Fruit fly (Drosophila melanogaster): Measurements from ENCODE around the gene IntS14.

- TF ChIP-seq CG8478 (optimal IDR thresholded peaks at IDR 0.05): no peak
- TF ChIP-seq usp (GFP tag; optimal IDR thresholded peaks at IDR 0.05): no peak
Measured at dm6 chr2L:1201396-1201837, 37.2 kb downstream of the IntS14 start.

All from whole organism.